Fruit fly (Drosophila melanogaster): Measurements from ENCODE around the gene Or10a.
A peak's percentile ranks its signal among the peaks of the same experiment; 100 is the strongest.

Or10a gene

DNA sequence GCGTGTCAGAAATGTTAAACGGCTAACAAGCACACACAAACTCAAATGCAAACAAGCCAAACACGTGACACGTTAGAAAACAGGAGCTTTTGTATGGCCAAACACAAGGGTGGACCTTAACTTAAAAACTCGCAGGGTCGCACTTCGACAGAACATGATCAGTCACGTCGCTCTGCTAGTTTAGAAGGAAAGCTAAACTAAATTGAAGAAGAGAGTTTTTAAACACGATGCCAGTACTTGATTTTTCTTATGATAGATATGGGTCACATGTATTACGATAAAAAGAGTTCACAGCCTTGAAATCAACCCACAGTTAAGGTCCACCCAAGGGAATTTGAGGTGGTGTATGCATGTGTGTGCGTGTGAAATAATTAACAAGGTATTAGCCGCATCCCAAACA lies 38.8 kb downstream of the Or10a start:
- peak; percentile 55 for TF ChIP-seq CG18599 (GFP tag; optimal IDR thresholded peaks at IDR 0.05)
- TF ChIP-seq CG2199 (GFP tag; IDR thresholded peaks at IDR 0.05) = no peak
- TF ChIP-seq sens (GFP tag) = peak; percentile 1
- peak; percentile 13 for TF ChIP-seq PHDP (tag; optimal IDR thresholded peaks at IDR 0.05)
- TF ChIP-seq CG30020 (tag; optimal IDR thresholded peaks at IDR 0.05) = no peak
- TF ChIP-seq CG2120 (GFP tag; optimal IDR thresholded peaks at IDR 0.05) = peak; percentile 22
- peak; percentile 17 for TF ChIP-seq lab (GFP tag; optimal IDR thresholded peaks at IDR 0.05)
- TF ChIP-seq Fer1 (GFP tag; optimal IDR thresholded peaks at IDR 0.05) = peak; percentile 27
- TF ChIP-seq Med (GFP tag) = peak; percentile 7
- no peak for TF ChIP-seq CG18619 (GFP tag; optimal IDR thresholded peaks at IDR 0.05)
- TF ChIP-seq cwo (GFP tag; optimal IDR thresholded peaks at IDR 0.05) = peak; percentile 12
- peak; percentile 23 for TF ChIP-seq CG2678 (tag; optimal IDR thresholded peaks at IDR 0.05)

DNA sequence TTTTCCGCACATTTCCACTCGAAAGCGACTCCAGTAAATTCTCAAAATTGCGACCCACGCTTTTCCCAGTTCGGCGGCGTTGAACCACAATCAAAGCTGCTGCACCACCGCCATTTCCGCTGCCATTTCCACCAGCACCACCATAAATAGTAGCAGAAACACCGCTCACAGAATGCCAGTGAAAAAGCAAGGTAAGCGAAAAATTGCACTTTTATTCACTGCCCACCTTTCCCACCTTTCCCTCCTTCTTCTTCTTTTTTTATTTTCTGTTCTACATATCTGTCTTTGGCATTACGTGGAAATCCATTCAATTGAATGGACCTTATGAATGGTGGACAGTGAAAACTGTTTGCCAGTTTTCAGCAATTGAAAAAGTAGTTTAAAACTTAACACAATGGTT lies 42.9 kb downstream of the Or10a start:
- TF ChIP-seq CG32767 (GFP tag; IDR thresholded peaks at IDR 0.05) = no peak
- TF ChIP-seq fd3F (GFP tag; optimal IDR thresholded peaks at IDR 0.05) = no peak
- TF ChIP-seq Trl (optimal IDR thresholded peaks at IDR 0.05) = no peak
- no peak for TF ChIP-seq Trl (GFP tag; optimal IDR thresholded peaks at IDR 0.05)
- TF ChIP-seq pzg (GFP tag; optimal IDR thresholded peaks at IDR 0.05) = no peak
- no peak for TF ChIP-seq HmgD (GFP tag; optimal IDR thresholded peaks at IDR 0.05)
- no peak for TF ChIP-seq Drgx (GFP tag; IDR thresholded peaks at IDR 0.05)
- no peak for TF ChIP-seq eyg (GFP tag; optimal IDR thresholded peaks at IDR 0.05)
- no peak for TF ChIP-seq scrt (GFP tag; optimal IDR thresholded peaks at IDR 0.05)
- no peak for TF ChIP-seq dan (GFP tag; IDR thresholded peaks at IDR 0.05)
- no peak for TF ChIP-seq cato (GFP tag; optimal IDR thresholded peaks at IDR 0.05; ENCODE audit: borderline replicate concordance)
- no peak for TF ChIP-seq sqz (GFP tag; optimal IDR thresholded peaks at IDR 0.05)
- no peak for TF ChIP-seq Nf-YB (GFP tag; optimal IDR thresholded peaks at IDR 0.05)
- TF ChIP-seq CG17361 (GFP tag; IDR thresholded peaks at IDR 0.05) = no peak
- TF ChIP-seq hbn (GFP tag; IDR thresholded peaks at IDR 0.05; ENCODE audit: partially characterized antibody) = no peak

DNA sequence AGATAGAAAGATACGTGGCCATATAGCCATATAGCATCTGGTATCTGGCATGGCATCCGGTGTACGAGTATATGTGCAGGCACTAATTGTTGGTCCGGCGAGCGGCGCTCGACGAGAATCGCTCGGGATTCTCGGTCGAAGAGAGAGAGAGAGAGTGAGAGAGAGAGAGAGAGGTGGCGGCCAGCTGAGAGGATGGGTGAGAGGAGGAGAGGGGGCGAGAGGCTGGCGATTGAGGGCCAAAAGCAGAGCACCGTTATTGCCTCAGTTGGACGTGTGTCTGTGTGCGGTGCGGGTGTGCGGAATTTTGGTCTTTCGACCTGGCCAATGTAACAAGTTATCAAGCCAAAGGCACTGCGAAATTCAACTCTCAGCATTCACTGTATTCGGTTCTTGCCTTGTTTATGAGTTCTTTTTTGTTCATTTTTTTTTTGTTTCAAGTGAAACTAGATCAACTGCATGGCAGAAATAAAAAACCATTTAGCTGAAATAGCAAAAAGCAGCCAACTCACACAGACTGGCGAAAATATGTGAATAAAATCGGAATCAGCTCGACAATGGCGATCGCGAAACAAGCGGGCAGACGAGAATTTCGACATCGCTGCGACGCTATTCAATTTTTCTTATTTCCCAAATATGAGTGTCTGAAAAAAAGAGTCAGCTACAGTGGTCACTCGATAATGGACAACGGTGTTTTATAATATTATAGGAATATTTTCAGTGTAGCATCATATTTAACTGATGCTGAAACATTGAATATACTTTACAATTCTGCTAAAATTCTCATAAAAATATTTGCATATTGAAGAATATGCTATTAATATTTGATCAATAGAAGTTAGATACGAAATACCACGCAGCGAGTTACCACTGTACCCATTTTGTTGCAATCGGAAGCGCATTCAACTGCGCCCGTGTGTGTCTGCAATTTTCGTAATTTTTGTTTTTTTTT lies 44.2 kb downstream of the Or10a start:
- 0 out of 2 replicates have a peak, but pooled peaks have one; percentile 19 for TF ChIP-seq CG9932 (GFP tag; IDR thresholded peaks at IDR 0.05)
- TF ChIP-seq stwl (tag; optimal IDR thresholded peaks at IDR 0.05) = no peak
- no peak for TF ChIP-seq mld (GFP tag; IDR thresholded peaks at IDR 0.05; ENCODE audit: partially characterized antibody)
- no peak for TF ChIP-seq Atf3 (GFP tag; optimal IDR thresholded peaks at IDR 0.05)
- TF ChIP-seq zfh2 (GFP tag; optimal IDR thresholded peaks at IDR 0.05) = no peak
- TF ChIP-seq stc (GFP tag; IDR thresholded peaks at IDR 0.05) = no peak
- TF ChIP-seq CG15514 (GFP tag; optimal IDR thresholded peaks at IDR 0.05) = no peak
- TF ChIP-seq dmrt99B (tag; optimal IDR thresholded peaks at IDR 0.05) = peak; percentile 2
- no peak for TF ChIP-seq CG8944 (GFP tag; optimal IDR thresholded peaks at IDR 0.05)
- no peak for TF ChIP-seq BtbVII (GFP tag; optimal IDR thresholded peaks at IDR 0.05)
- no peak for TF ChIP-seq CG4854 (GFP tag; optimal IDR thresholded peaks at IDR 0.05)
- TF ChIP-seq vvl (GFP tag; IDR thresholded peaks at IDR 0.05) = no peak
- no peak for TF ChIP-seq sr (GFP tag; IDR thresholded peaks at IDR 0.05)
- no peak for TF ChIP-seq Myb (GFP tag; optimal IDR thresholded peaks at IDR 0.05)
- TF ChIP-seq Tbp (GFP tag; optimal IDR thresholded peaks at IDR 0.05) = no peak
- no peak for TF ChIP-seq TFAM (GFP tag; optimal IDR thresholded peaks at IDR 0.05)
- TF ChIP-seq Deaf1 (tag; optimal IDR thresholded peaks at IDR 0.05) = peak; percentile 4
- no peak for TF ChIP-seq trh (GFP tag; optimal IDR thresholded peaks at IDR 0.05)
- TF ChIP-seq slp2 (GFP tag; optimal IDR thresholded peaks at IDR 0.05) = no peak
- peak; percentile 3 for TF ChIP-seq CG2678 (tag; optimal IDR thresholded peaks at IDR 0.05)
- TF ChIP-seq tgo (GFP tag; IDR thresholded peaks at IDR 0.05) = no peak
- no peak for TF ChIP-seq tap (tag; optimal IDR thresholded peaks at IDR 0.05)
- TF ChIP-seq CG14441 (GFP tag; IDR thresholded peaks at IDR 0.05) = no peak
